Worm (Caenorhabditis elegans) whole organism, mixed stage, embryonic: ENCODE data around the gene ceh-19.

Source experiments
- M03D4.4 ChIP-seq: sonication (generic microtip); optimal IDR thresholded peaks from 2 replicates; lab custom pipeline; 2017; ENCODE audit warnings: mild to moderate bottlenecking, missing genetic modification characterization, missing compliant biosample characterization
- bed-3 ChIP-seq: fragments of 200-800 bp; sonication (Bioruptor generic); optimal IDR thresholded peaks from 3 replicates; lab custom pipeline; 2018; ENCODE audit warnings: mild to moderate bottlenecking, missing genetic modification characterization, moderate library complexity, missing compliant biosample characterization
- blmp-1 ChIP-seq: fragments of 150-350 bp; optimal IDR thresholded peaks from 2 replicates; lab custom pipeline; 2014; ENCODE audit warnings: missing biosample characterization, missing genetic modification characterization
- ceh-39 ChIP-seq: fragments of 150-350 bp; optimal IDR thresholded peaks from 2 replicates; lab custom pipeline; 2014; ENCODE audit warnings: missing biosample characterization, missing genetic modification characterization
- ceh-43 ChIP-seq: fragments of 200-800 bp; sonication (Bioruptor generic); optimal IDR thresholded peaks from 2 replicates; lab custom pipeline; 2018; ENCODE audit warnings: mild to moderate bottlenecking, missing genetic modification characterization, moderate library complexity, missing compliant biosample characterization
- ceh-83 ChIP-seq: fragments of 200-800 bp; sonication (Bioruptor generic); optimal IDR thresholded peaks from 2 replicates; lab custom pipeline; 2018; ENCODE audit warnings: mild to moderate bottlenecking, missing genetic modification characterization, missing compliant biosample characterization
- ces-1 ChIP-seq: fragments of 150-350 bp; optimal IDR thresholded peaks from 2 replicates; lab custom pipeline; 2014; ENCODE audit warnings: missing biosample characterization, missing genetic modification reagents, missing genetic modification characterization
- cnd-1 ChIP-seq: fragments of 200-800 bp; sonication (Bioruptor generic); optimal IDR thresholded peaks from 2 replicates; lab custom pipeline; 2018; ENCODE audit warnings: mild to moderate bottlenecking, missing genetic modification characterization, missing compliant biosample characterization
- drap-1 ChIP-seq: fragments of 200-800 bp; sonication (Bioruptor generic); optimal IDR thresholded peaks from 3 replicates; lab custom pipeline; 2018; ENCODE audit warnings: mild to moderate bottlenecking, missing genetic modification characterization, missing compliant biosample characterization
- elt-1 ChIP-seq: sonication (generic microtip); optimal IDR thresholded peaks from 2 replicates; lab custom pipeline; 2017; ENCODE audit warnings: missing genetic modification characterization, mild to moderate bottlenecking, missing compliant biosample characterization, antibody characterized with exemption, moderate library complexity, borderline replicate concordance; ENCODE audit not compliant: insufficient read depth
- elt-3 ChIP-seq: fragments of 150-350 bp; optimal IDR thresholded peaks from 2 replicates; lab custom pipeline; 2014; ENCODE audit warnings: missing biosample characterization, missing genetic modification characterization
- flh-1 ChIP-seq: fragments of 200-800 bp; sonication (Bioruptor generic); optimal IDR thresholded peaks from 2 replicates; lab custom pipeline; 2018; ENCODE audit warnings: mild to moderate bottlenecking, missing genetic modification characterization, moderate library complexity, missing compliant biosample characterization
- ham-2 ChIP-seq: fragments of 200-800 bp; sonication (Bioruptor generic); optimal IDR thresholded peaks from 2 replicates; lab custom pipeline; 2018; ENCODE audit warnings: mild to moderate bottlenecking, missing genetic modification characterization, missing compliant biosample characterization
- hlh-1 ChIP-seq: fragments of 150-350 bp; optimal IDR thresholded peaks from 2 replicates; lab custom pipeline; 2014; ENCODE audit warnings: missing biosample characterization, missing genetic modification reagents, missing genetic modification characterization
- lin-13 ChIP-seq: fragments of 150-350 bp; optimal IDR thresholded peaks from 2 replicates; lab custom pipeline; 2014; ENCODE audit warnings: missing biosample characterization, missing genetic modification characterization
- lin-32 ChIP-seq: fragments of 200-800 bp; sonication (Bioruptor generic); optimal IDR thresholded peaks from 2 replicates; lab custom pipeline; 2018; ENCODE audit warnings: mild to moderate bottlenecking, missing genetic modification characterization, missing compliant biosample characterization
- lsy-2 ChIP-seq: fragments of 150-350 bp; optimal IDR thresholded peaks from 2 replicates; lab custom pipeline; 2014; ENCODE audit warnings: missing biosample characterization, missing genetic modification characterization
- mab-5 ChIP-seq: fragments of 150-350 bp; optimal IDR thresholded peaks from 2 replicates; lab custom pipeline; 2014; ENCODE audit warnings: missing biosample characterization, missing genetic modification characterization
- mep-1 ChIP-seq: fragments of 150-350 bp; optimal IDR thresholded peaks from 2 replicates; lab custom pipeline; 2017; ENCODE audit warnings: missing biosample characterization, missing genetic modification reagents, missing genetic modification characterization, inconsistent platforms
- mls-2 ChIP-seq: sonication (generic microtip); optimal IDR thresholded peaks from 2 replicates; lab custom pipeline; 2016; ENCODE audit warnings: mild to moderate bottlenecking, missing genetic modification characterization, moderate library complexity, missing compliant biosample characterization
- nhr-12 ChIP-seq: fragments of 150-350 bp; optimal IDR thresholded peaks from 2 replicates; lab custom pipeline; 2014; ENCODE audit warnings: missing biosample characterization, missing genetic modification characterization
- nhr-2 ChIP-seq: fragments of 150-350 bp; optimal IDR thresholded peaks from 2 replicates; lab custom pipeline; 2014; ENCODE audit warnings: missing biosample characterization, missing genetic modification characterization
- nhr-237 ChIP-seq: fragments of 150-350 bp; optimal IDR thresholded peaks from 2 replicates; lab custom pipeline; 2014; ENCODE audit warnings: missing biosample characterization, missing genetic modification characterization
- nhr-28 ChIP-seq: fragments of 150-350 bp; optimal IDR thresholded peaks from 2 replicates; lab custom pipeline; 2014; ENCODE audit warnings: missing biosample characterization, missing genetic modification characterization
- nhr-76 ChIP-seq: sonication (generic microtip); optimal IDR thresholded peaks from 2 replicates; lab custom pipeline; 2017; ENCODE audit warnings: missing biosample characterization, missing genetic modification characterization
- pha-4 ChIP-seq: fragments of 150-350 bp; optimal IDR thresholded peaks from 2 replicates; lab custom pipeline; 2018; ENCODE audit warnings: missing biosample characterization, missing genetic modification reagents, missing genetic modification characterization
- sem-2 ChIP-seq: fragments of 200-800 bp; sonication (Bioruptor generic); optimal IDR thresholded peaks from 2 replicates; lab custom pipeline; 2018; ENCODE audit warnings: mild to moderate bottlenecking, missing genetic modification characterization, missing compliant biosample characterization
- snpc-4 ChIP-seq: fragments of 150-350 bp; optimal IDR thresholded peaks from 2 replicates; lab custom pipeline; 2014; ENCODE audit warnings: missing biosample characterization, missing genetic modification characterization
- sptf-1 ChIP-seq: sonication (generic microtip); optimal IDR thresholded peaks from 2 replicates; lab custom pipeline; 2017; ENCODE audit warnings: mild to moderate bottlenecking, missing genetic modification characterization, moderate library complexity, missing compliant biosample characterization
- tbx-8 ChIP-seq: fragments of 200-800 bp; sonication (Bioruptor generic); optimal IDR thresholded peaks from 2 replicates; lab custom pipeline; 2018; ENCODE audit warnings: mild to moderate bottlenecking, missing genetic modification characterization, moderate library complexity, missing compliant biosample characterization
- unc-120 ChIP-seq: sonication (generic microtip); optimal IDR thresholded peaks from 2 replicates; lab custom pipeline; 2017; ENCODE audit warnings: missing genetic modification characterization, missing compliant biosample characterization; ENCODE audit not compliant: poor library complexity, severe bottlenecking
- unc-39 ChIP-seq: fragments of 150-350 bp; optimal IDR thresholded peaks from 2 replicates; lab custom pipeline; 2014; ENCODE audit warnings: missing biosample characterization, missing genetic modification characterization
- unc-62 ChIP-seq: fragments of 150-350 bp; optimal IDR thresholded peaks from 2 replicates; lab custom pipeline; 2014; ENCODE audit warnings: missing biosample characterization, missing genetic modification reagents, missing genetic modification characterization
- zip-8 ChIP-seq: fragments of 150-350 bp; optimal IDR thresholded peaks from 2 replicates; lab custom pipeline; 2014; ENCODE audit warnings: missing biosample characterization, missing genetic modification characterization
- ztf-11 ChIP-seq: fragments of 150-350 bp; optimal IDR thresholded peaks from 2 replicates; lab custom pipeline; 2014; ENCODE audit warnings: missing biosample characterization, missing genetic modification characterization

ceh-19 gene

DNA sequence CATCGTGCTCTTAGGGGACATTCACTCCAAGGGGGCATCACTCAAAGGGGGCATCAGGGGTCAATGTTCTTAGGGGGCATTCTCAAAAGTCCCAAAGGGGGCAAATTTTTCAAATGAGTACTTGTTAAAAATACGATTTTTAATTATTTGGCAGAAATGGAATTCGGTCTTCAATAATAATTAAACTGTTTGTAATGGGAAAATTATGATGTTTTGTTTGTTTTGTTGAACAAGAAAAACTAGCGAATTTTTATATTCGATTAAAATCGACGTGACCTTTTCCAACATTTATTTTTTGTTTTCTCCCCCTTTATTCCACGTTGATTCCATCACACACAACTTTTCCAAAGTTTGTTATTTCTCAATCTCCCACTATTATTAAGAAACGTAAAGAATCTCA, 11.3 kb upstream of the ceh-19 start, which contains the start of gene F57H12.5:
TSS of gene F57H12.5 (plus strand) at position 301 of the 400 bp plus-strand sequence.
- TF ChIP-seq elt-1 = no peak
- no peak for TF ChIP-seq blmp-1 (tag; lab: Kevin White, UChicago)
- TF ChIP-seq zip-8 (tag; lab: Kevin White, UChicago) = no peak
- TF ChIP-seq ham-2 = no peak
- TF ChIP-seq mep-1 (tag; lab: Kevin White, UChicago) = no peak
- no peak for TF ChIP-seq sptf-1
- TF ChIP-seq lin-32 (GFP tag; lab: Kevin White, UChicago) = no peak
- no peak for TF ChIP-seq sem-2 (GFP tag; lab: Kevin White, UChicago)
- no peak for TF ChIP-seq hlh-1 (tag; lab: Kevin White, UChicago)
- TF ChIP-seq nhr-76 = no peak
- TF ChIP-seq nhr-237 (tag; lab: Kevin White, UChicago) = no peak
- TF ChIP-seq bed-3 (GFP tag; lab: Kevin White, UChicago) = no peak
- TF ChIP-seq ceh-43 = no peak
- no peak for TF ChIP-seq lsy-2 (tag; lab: Kevin White, UChicago)
- no peak for TF ChIP-seq nhr-2 (tag; lab: Kevin White, UChicago)
- no peak for TF ChIP-seq mls-2 (tag; lab: Kevin White, UChicago)
- TF ChIP-seq ztf-11 (tag; lab: Kevin White, UChicago) = no peak
- TF ChIP-seq unc-120 = no peak

- TF ChIP-seq tbx-8 = no peak
- no peak for TF ChIP-seq drap-1
- no peak for TF ChIP-seq ceh-43
- no peak for TF ChIP-seq ceh-39
- TF ChIP-seq unc-62 = no peak
- TF ChIP-seq unc-120 = no peak
- no peak for TF ChIP-seq mls-2 (tag; lab: Kevin White, UChicago)
- no peak for TF ChIP-seq mep-1 (tag; lab: Kevin White, UChicago)
- no peak for TF ChIP-seq M03D4.4 (tag; lab: Kevin White, UChicago)
- no peak for TF ChIP-seq sem-2 (GFP tag; lab: Kevin White, UChicago)
- no peak for TF ChIP-seq cnd-1 (tag; lab: Kevin White, UChicago)
- no peak for TF ChIP-seq pha-4
- no peak for TF ChIP-seq unc-39 (tag; lab: Kevin White, UChicago)
- TF ChIP-seq blmp-1 (tag; lab: Kevin White, UChicago) = no peak
- TF ChIP-seq ces-1 (GFP tag; lab: Kevin White, UChicago) = no peak
- TF ChIP-seq elt-3 (tag; lab: Kevin White, UChicago) = no peak
- TF ChIP-seq lsy-2 (tag; lab: Kevin White, UChicago) = no peak
Measured at ce11 chrIV:7961889-7962342, 6.2 kb upstream of the ceh-19 start.

ce11 chrIV:7958092-7958491, 2.3 kb upstream of the ceh-19 start:
- TF ChIP-seq flh-1 (GFP tag; lab: Kevin White, UChicago) (no peak), tbx-8 (no peak), elt-3 (tag; lab: Kevin White, UChicago) (no peak), ceh-43 (no peak), ham-2 (no peak), elt-1 (no peak), lin-13 (tag; lab: Kevin White, UChicago) (no peak), drap-1 (no peak), mab-5 (tag; lab: Kevin White, UChicago) (no peak), nhr-28 (no peak), mls-2 (tag; lab: Kevin White, UChicago) (no peak), mep-1 (tag; lab: Kevin White, UChicago) (no peak), nhr-12 (tag; lab: Kevin White, UChicago) (no peak), ceh-39 (no peak), unc-39 (tag; lab: Kevin White, UChicago) (no peak), ceh-83 (GFP tag; lab: Kevin White, UChicago) (no peak), nhr-2 (tag; lab: Kevin White, UChicago) (no peak)

DNA sequence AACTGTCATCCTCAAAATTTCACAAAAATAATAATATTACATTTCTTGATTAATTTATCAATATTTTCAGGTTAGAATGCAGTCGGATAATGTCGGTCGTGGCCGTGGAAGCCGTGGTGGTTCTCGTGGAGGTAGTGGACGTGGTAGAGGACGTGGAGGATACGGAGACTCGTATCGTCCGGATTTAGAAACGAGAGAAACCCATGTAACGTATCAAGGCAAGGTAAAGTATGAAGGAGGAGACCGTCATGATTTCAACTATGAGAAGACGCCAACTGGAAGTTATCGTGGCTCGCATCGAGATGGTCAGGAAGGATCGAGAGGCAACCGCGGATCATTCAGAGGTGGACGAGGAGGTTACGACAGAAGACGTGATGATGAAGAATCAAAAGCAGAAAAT, 1.8 kb upstream of the ceh-19 start, which contains the start of gene frpr-10:
TSS of gene frpr-10 (plus strand) at position 301 of the 400 bp plus-strand sequence.
- no peak for TF ChIP-seq mep-1 (tag; lab: Kevin White, UChicago)
- TF ChIP-seq drap-1 = no peak
- TF ChIP-seq M03D4.4 (tag; lab: Kevin White, UChicago) = no peak
- TF ChIP-seq ztf-11 (tag; lab: Kevin White, UChicago) = no peak
- no peak for TF ChIP-seq bed-3 (GFP tag; lab: Kevin White, UChicago)
- TF ChIP-seq ces-1 (GFP tag; lab: Kevin White, UChicago) = no peak
- no peak for TF ChIP-seq lsy-2 (tag; lab: Kevin White, UChicago)
- no peak for TF ChIP-seq nhr-28
- no peak for TF ChIP-seq elt-1
- TF ChIP-seq flh-1 (GFP tag; lab: Kevin White, UChicago) = no peak
- no peak for TF ChIP-seq snpc-4
- TF ChIP-seq ceh-43 = no peak
- TF ChIP-seq hlh-1 (tag; lab: Kevin White, UChicago) = no peak
- no peak for TF ChIP-seq pha-4
- no peak for TF ChIP-seq ceh-83 (GFP tag; lab: Kevin White, UChicago)
